Fruit fly (Drosophila melanogaster) whole organism, embryonic: Measurements from ENCODE around the gene Dredd.

Experiments
- Aef1 ChIP-seq: fragments of 200-800 bp; sonication (Bioruptor generic); IDR thresholded peaks from 3 replicates; pipeline ENCODE4 v1.3.6; 2022; ENCODE audit warnings: missing biosample characterization, missing genetic modification characterization
- Antp ChIP-seq: fragments of 200-800 bp; sonication (Bioruptor generic); optimal IDR thresholded peaks from 3 replicates; lab custom pipeline; 2016; ENCODE audit warnings: missing biosample characterization, missing genetic modification characterization
- CG11085 ChIP-seq: fragments of 200-800 bp; sonication (Bioruptor generic); IDR thresholded peaks from 2 replicates; pipeline ENCODE4 v1.3.6; 2022; ENCODE audit warnings: missing biosample characterization, missing genetic modification characterization
- CG11247 ChIP-seq: fragments of 200-800 bp; sonication (Bioruptor generic); IDR thresholded peaks from 2 replicates; pipeline ENCODE4 v1.3.6; 2022; ENCODE audit warnings: missing biosample characterization, missing genetic modification characterization
- CG11504 ChIP-seq: fragments of 200-800 bp; sonication (Bioruptor generic); optimal IDR thresholded peaks from 3 replicates; lab custom pipeline; 2019; ENCODE audit warnings: missing biosample characterization, mild to moderate bottlenecking, missing genetic modification characterization, moderate library complexity
- CG12299 ChIP-seq: fragments of 200-800 bp; sonication (Bioruptor generic); optimal IDR thresholded peaks from 2 replicates; lab custom pipeline; 2018; ENCODE audit warnings: missing biosample characterization, mild to moderate bottlenecking, missing genetic modification characterization
- CG12942 ChIP-seq: fragments of 200-800 bp; sonication (Bioruptor generic); optimal IDR thresholded peaks from 3 replicates; lab custom pipeline; 2016; ENCODE audit warnings: missing biosample characterization, missing genetic modification characterization
- CG14965 ChIP-seq: fragments of 200-800 bp; sonication (Bioruptor generic); optimal IDR thresholded peaks from 2 replicates; lab custom pipeline; 2016; ENCODE audit warnings: missing biosample characterization, missing genetic modification characterization, borderline replicate concordance
- CG17328 ChIP-seq: fragments of 200-800 bp; sonication (Bioruptor generic); IDR thresholded peaks from 2 replicates; pipeline ENCODE4 v1.3.6; 2022; ENCODE audit warnings: missing biosample characterization, missing genetic modification characterization
- CG17361 ChIP-seq: fragments of 200-800 bp; sonication (Bioruptor generic); IDR thresholded peaks from 3 replicates; pipeline ENCODE4 v1.3.6; 2022; ENCODE audit warnings: missing biosample characterization, missing genetic modification characterization
- CG18764 ChIP-seq: fragments of 200-800 bp; sonication (Bioruptor generic); optimal IDR thresholded peaks from 3 replicates; lab custom pipeline; 2016; ENCODE audit warnings: missing biosample characterization, missing genetic modification characterization
- CG3065 ChIP-seq: fragments of 200-800 bp; sonication (Bioruptor generic); optimal IDR thresholded peaks from 2 replicates; lab custom pipeline; 2016; ENCODE audit warnings: missing biosample characterization, missing genetic modification characterization
- CG3281 ChIP-seq: fragments of 200-800 bp; sonication (Bioruptor generic); optimal IDR thresholded peaks from 3 replicates; lab custom pipeline; 2017; ENCODE audit warnings: missing biosample characterization, mild to moderate bottlenecking, missing genetic modification characterization
- CG4617 ChIP-seq: fragments of 200-800 bp; sonication (Bioruptor generic); optimal IDR thresholded peaks from 3 replicates; lab custom pipeline; 2016; ENCODE audit warnings: missing biosample characterization, missing genetic modification characterization, borderline replicate concordance
- CG5180 ChIP-seq: fragments of 200-800 bp; sonication (Bioruptor generic); optimal IDR thresholded peaks from 3 replicates; lab custom pipeline; 2017; ENCODE audit warnings: missing biosample characterization, missing genetic modification characterization, mild to moderate bottlenecking, moderate library complexity, missing genetic modification reagents
- CG6813 ChIP-seq: fragments of 200-800 bp; sonication (Bioruptor generic); optimal IDR thresholded peaks from 2 replicates; lab custom pipeline; 2017; ENCODE audit warnings: missing biosample characterization, missing genetic modification characterization, mild to moderate bottlenecking, moderate library complexity, missing genetic modification reagents
- CG8089 ChIP-seq: fragments of 200-800 bp; sonication (Bioruptor generic); optimal IDR thresholded peaks from 3 replicates; lab custom pipeline; 2016; ENCODE audit warnings: missing biosample characterization, missing genetic modification characterization
- Gsc ChIP-seq: fragments of 200-800 bp; sonication (Bioruptor generic); IDR thresholded peaks from 2 replicates; pipeline ENCODE4 v1.3.6; 2022; ENCODE audit warnings: missing biosample characterization, missing genetic modification characterization
- Gug ChIP-seq: fragments of 200-800 bp; sonication (Bioruptor generic); IDR thresholded peaks from 4 replicates; pipeline ENCODE4 v1.3.6; 2022; ENCODE audit warnings: missing biosample characterization, missing genetic modification characterization
- H15 ChIP-seq: fragments of 200-800 bp; sonication (Bioruptor generic); IDR thresholded peaks from 3 replicates; pipeline ENCODE4 v1.3.6; 2022; ENCODE audit warnings: missing biosample characterization, missing genetic modification characterization
- Mes4 ChIP-seq: fragments of 200-800 bp; sonication (Bioruptor generic); optimal IDR thresholded peaks from 2 replicates; lab custom pipeline; 2016; ENCODE audit warnings: missing biosample characterization, missing genetic modification characterization
- Nf-YC ChIP-seq: fragments of 200-800 bp; optimal IDR thresholded peaks from 3 replicates; lab custom pipeline; 2019; ENCODE audit warnings: missing biosample characterization, mild to moderate bottlenecking, missing genetic modification characterization, moderate library complexity
- Optix ChIP-seq: fragments of 200-800 bp; sonication (Bioruptor generic); IDR thresholded peaks from 3 replicates; pipeline ENCODE4 v1.3.6; 2022; ENCODE audit warnings: missing biosample characterization, missing genetic modification characterization
- Six4 ChIP-seq: fragments of 200-800 bp; sonication (Bioruptor generic); optimal IDR thresholded peaks from 2 replicates; lab custom pipeline; 2016; ENCODE audit warnings: missing biosample characterization, missing genetic modification characterization
- Ssrp ChIP-seq: fragments of 200-800 bp; sonication (Bioruptor generic); optimal IDR thresholded peaks from 2 replicates; lab custom pipeline; 2018; ENCODE audit warnings: missing biosample characterization, mild to moderate bottlenecking, missing genetic modification characterization, moderate library complexity
- TFAM ChIP-seq: fragments of 200-800 bp; sonication (Bioruptor generic); optimal IDR thresholded peaks from 2 replicates; lab custom pipeline; 2017; ENCODE audit warnings: missing biosample characterization, missing genetic modification characterization, inconsistent platforms
- Trl ChIP-seq, 3 experiments: fragments of >200 bp in 2 of 3; fragments of 200-800 bp in 1 of 3; sonication (Bioruptor generic) in 1 of 3; optimal IDR thresholded peaks; 2 replicates in 1 of 3; 3 replicates in 2 of 3; lab custom pipeline; 2016 to 2017; ENCODE audit warnings: missing biosample characterization in 1 of 3, missing genetic modification characterization in 1 of 3
- Xbp1 ChIP-seq: fragments of 200-800 bp; sonication (Bioruptor generic); optimal IDR thresholded peaks from 3 replicates; lab custom pipeline; 2016; ENCODE audit warnings: missing biosample characterization, mild to moderate bottlenecking, missing genetic modification characterization
- ac ChIP-seq: fragments of 200-800 bp; sonication (Bioruptor generic); optimal IDR thresholded peaks from 3 replicates; lab custom pipeline; 2017; ENCODE audit warnings: missing biosample characterization, mild to moderate bottlenecking, missing genetic modification characterization
- bowl ChIP-seq: fragments of 200-800 bp; sonication (Bioruptor generic); IDR thresholded peaks from 2 replicates; pipeline ENCODE4 v1.3.6; 2022; ENCODE audit warnings: missing biosample characterization, missing genetic modification characterization
- chinmo ChIP-seq: fragments of 200-800 bp; sonication (Bioruptor generic); IDR thresholded peaks from 4 replicates; pipeline ENCODE4 v1.3.6; 2022; ENCODE audit warnings: missing biosample characterization, missing genetic modification characterization; ENCODE audit not compliant: partially characterized antibody
- ci ChIP-seq: fragments of 200-800 bp; sonication (Bioruptor generic); IDR thresholded peaks from 3 replicates; pipeline ENCODE4 v1.3.6; 2022; ENCODE audit warnings: missing biosample characterization, missing genetic modification characterization
- crol ChIP-seq: fragments of 200-800 bp; sonication (Bioruptor generic); IDR thresholded peaks from 2 replicates; pipeline ENCODE4 v1.3.6; 2022; ENCODE audit warnings: missing biosample characterization, missing genetic modification characterization
- dati ChIP-seq: fragments of 200-800 bp; sonication (Bioruptor generic); IDR thresholded peaks from 2 replicates; pipeline ENCODE4 v1.3.6; 2022; ENCODE audit warnings: missing biosample characterization, missing genetic modification characterization
- fu2 ChIP-seq: fragments of 200-800 bp; sonication (Bioruptor generic); optimal IDR thresholded peaks from 2 replicates; lab custom pipeline; 2016; ENCODE audit warnings: missing biosample characterization, missing genetic modification characterization
- gcm ChIP-seq: fragments of 200-800 bp; sonication (Bioruptor generic); optimal IDR thresholded peaks from 2 replicates; lab custom pipeline; 2019; ENCODE audit warnings: missing biosample characterization, mild to moderate bottlenecking, missing genetic modification characterization, moderate library complexity
- grau ChIP-seq: fragments of 200-800 bp; optimal IDR thresholded peaks from 3 replicates; lab custom pipeline; 2019; ENCODE audit warnings: missing biosample characterization, mild to moderate bottlenecking, missing genetic modification characterization, moderate library complexity
- grn ChIP-seq: fragments of 200-800 bp; sonication (Bioruptor generic); optimal IDR thresholded peaks from 3 replicates; lab custom pipeline; 2017; ENCODE audit warnings: missing biosample characterization, missing genetic modification characterization
- gro ChIP-seq: fragments of 200-800 bp; sonication (Bioruptor generic); optimal IDR thresholded peaks from 2 replicates; lab custom pipeline; 2016; ENCODE audit warnings: missing biosample characterization, missing genetic modification characterization
- her ChIP-seq: fragments of 200-800 bp; sonication (Bioruptor generic); optimal IDR thresholded peaks from 2 replicates; lab custom pipeline; 2016; ENCODE audit warnings: missing biosample characterization, missing genetic modification characterization
- ind ChIP-seq: fragments of 200-800 bp; sonication (Bioruptor generic); optimal IDR thresholded peaks from 3 replicates; lab custom pipeline; 2016; ENCODE audit warnings: missing biosample characterization, missing genetic modification characterization
- mld ChIP-seq: fragments of 200-800 bp; sonication (Bioruptor generic); IDR thresholded peaks from 3 replicates; pipeline ENCODE4 v1.3.6; 2022; ENCODE audit warnings: missing biosample characterization, missing genetic modification characterization; ENCODE audit not compliant: partially characterized antibody
- nerfin-2 ChIP-seq: fragments of 200-800 bp; sonication (Bioruptor generic); IDR thresholded peaks from 2 replicates; pipeline ENCODE4 v1.3.6; 2022; ENCODE audit warnings: missing biosample characterization, missing genetic modification characterization; ENCODE audit not compliant: partially characterized antibody
- pb ChIP-seq: fragments of 200-800 bp; sonication (Bioruptor generic); optimal IDR thresholded peaks from 3 replicates; lab custom pipeline; 2016; ENCODE audit warnings: missing biosample characterization, missing genetic modification characterization
- psq ChIP-seq: fragments of 200-800 bp; sonication (Bioruptor generic); optimal IDR thresholded peaks from 2 replicates; lab custom pipeline; 2017; ENCODE audit warnings: missing biosample characterization, missing genetic modification characterization
- schlank ChIP-seq: fragments of 200-800 bp; sonication (Bioruptor generic); optimal IDR thresholded peaks from 2 replicates; lab custom pipeline; 2018; ENCODE audit warnings: missing biosample characterization, mild to moderate bottlenecking, missing genetic modification characterization
- sisA ChIP-seq: fragments of 200-800 bp; sonication (Bioruptor generic); IDR thresholded peaks from 2 replicates; pipeline ENCODE4 v1.3.6; 2022; ENCODE audit warnings: missing biosample characterization, missing genetic modification characterization
- slbo ChIP-seq: fragments of 200-800 bp; sonication (Bioruptor generic); IDR thresholded peaks from 2 replicates; pipeline ENCODE4 v1.3.6; 2022; ENCODE audit warnings: missing biosample characterization, missing genetic modification characterization
- sob ChIP-seq: fragments of 200-800 bp; sonication (Bioruptor generic); IDR thresholded peaks from 2 replicates; pipeline ENCODE4 v1.3.6; 2022; ENCODE audit warnings: missing biosample characterization, missing genetic modification characterization

The Dredd gene

DNA sequence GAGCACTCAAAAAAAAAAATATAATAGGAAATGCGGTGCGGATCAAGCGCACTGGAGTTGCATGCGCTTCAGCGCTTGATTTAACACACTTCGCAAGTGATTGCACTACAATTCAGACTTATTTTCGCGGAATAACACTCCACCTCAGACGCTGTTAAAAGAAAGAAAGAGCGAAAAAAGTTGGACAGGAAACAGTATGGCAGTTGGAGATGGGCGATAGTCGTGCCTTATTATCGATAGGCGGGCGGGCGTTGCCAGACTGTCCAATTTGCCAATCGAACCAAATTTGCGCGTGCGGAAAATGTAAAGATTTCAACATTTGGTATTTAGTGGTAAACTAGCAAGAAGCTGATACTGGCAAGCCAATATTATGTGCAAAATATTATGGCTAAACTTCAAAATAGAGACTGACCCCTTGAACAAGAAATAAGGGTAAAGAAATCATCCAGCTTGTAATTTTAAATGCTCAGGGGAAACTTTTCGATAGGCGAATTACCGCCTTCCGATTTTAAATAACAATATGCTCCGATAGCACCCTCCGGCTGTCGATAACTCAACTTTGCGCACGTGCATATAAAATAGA is 6.0 kb downstream of the Dredd start, which contains the start of the genes RpL36 and Mybbp1A (continued):
- no peak for TF ChIP-seq Trl (optimal IDR thresholded peaks at IDR 0.05; lab: Kevin White, UChicago)
- peak; percentile 80 for TF ChIP-seq Trl (GFP tag; optimal IDR thresholded peaks at IDR 0.05; lab: Kevin White, UChicago)
- TF ChIP-seq CG5180 (GFP tag; lab: Kevin White, UChicago), result no peak
- TF ChIP-seq CG11085 (GFP tag; lab: Robert Waterston, UW), result peak; percentile 71
- 0 out of 2 replicates have a peak, but pooled peaks have one; percentile 30 for TF ChIP-seq bowl (GFP tag; lab: Robert Waterston, UW)
- TF ChIP-seq H15 (GFP tag; lab: Robert Waterston, UW), result peak; percentile 64; the same call in 2 of the 3 replicates
- peak; percentile 55 for TF ChIP-seq gcm (GFP tag; lab: Kevin White, UChicago)
- TF ChIP-seq Gug, result peak; percentile 52; the same call in 1 of the 4 replicates
- peak; percentile 79 for TF ChIP-seq slbo
- peak; percentile 76; the same call in 2 of the 3 replicates for TF ChIP-seq CG17361 (GFP tag; lab: Robert Waterston, UW)
- TF ChIP-seq mld, result peak; percentile 64; the same call in 2 of the 3 replicates
- peak; percentile 24; the same call in 1 of the 2 replicates for TF ChIP-seq sisA (GFP tag; lab: Robert Waterston, UW)
- peak; percentile 60 for TF ChIP-seq CG18764 (GFP tag; lab: Kevin White, UChicago)
- peak; percentile 52 for TF ChIP-seq Six4
- TF ChIP-seq nerfin-2 (GFP tag; lab: Robert Waterston, UW), result peak; percentile 83
- peak; percentile 28; the same call in 1 of the 3 replicates for TF ChIP-seq Aef1 (GFP tag; lab: Robert Waterston, UW)
- peak; percentile 80 for TF ChIP-seq CG3281 (GFP tag; lab: Kevin White, UChicago)
- peak; percentile 54 for TF ChIP-seq fu2 (GFP tag; lab: Kevin White, UChicago)
- peak; percentile 43 for TF ChIP-seq CG3065 (GFP tag; lab: Kevin White, UChicago)
- TF ChIP-seq sob (GFP tag; lab: Robert Waterston, UW), result peak; percentile 80
- TF ChIP-seq schlank (tag; lab: Kevin White, UChicago), result peak; percentile 79
- peak; percentile 80; the same call in 2 of the 4 replicates for TF ChIP-seq chinmo (GFP tag; lab: Robert Waterston, UW)
- TF ChIP-seq Nf-YC (tag; lab: Kevin White, UChicago), result peak; percentile 41
- TF ChIP-seq grau (tag; lab: Kevin White, UChicago), result peak; percentile 62
- 0 out of 2 replicates have a peak, but pooled peaks have one; percentile 17 for TF ChIP-seq dati
- TF ChIP-seq CG11504, result no peak
- TF ChIP-seq crol (GFP tag; lab: Robert Waterston, UW), result no peak
- peak; percentile 42 for TF ChIP-seq CG12299 (tag; lab: Kevin White, UChicago)
- no peak for TF ChIP-seq ac (GFP tag; lab: Kevin White, UChicago)
- TF ChIP-seq her (GFP tag; lab: Kevin White, UChicago), result peak; percentile 86
- TF ChIP-seq CG8089 (GFP tag; lab: Kevin White, UChicago), result peak; percentile 82
- TF ChIP-seq gro (GFP tag; lab: Kevin White, UChicago), result peak; percentile 83
- peak; percentile 89 for TF ChIP-seq Mes4 (GFP tag; lab: Kevin White, UChicago)
- TF ChIP-seq CG17328 (GFP tag; lab: Robert Waterston, UW), result peak; percentile 70
- TF ChIP-seq ind (GFP tag; lab: Kevin White, UChicago), result peak; percentile 53
- TF ChIP-seq psq (GFP tag; lab: Kevin White, UChicago), result peak; percentile 28
- peak; percentile 5 for TF ChIP-seq Ssrp (tag; lab: Kevin White, UChicago)
- no peak for TF ChIP-seq Gsc (GFP tag; lab: Robert Waterston, UW)
- peak; percentile 52 for TF ChIP-seq CG12942 (GFP tag; lab: Kevin White, UChicago)
- TF ChIP-seq CG6813 (GFP tag; lab: Kevin White, UChicago), result peak; percentile 63
- peak; percentile 66 for TF ChIP-seq Xbp1
- peak; percentile 87 for TF ChIP-seq ci (GFP tag; lab: Robert Waterston, UW)
- peak; percentile 62 for TF ChIP-seq Antp (GFP tag; lab: Kevin White, UChicago)
- TF ChIP-seq Optix (GFP tag; lab: Robert Waterston, UW), result peak; percentile 58; the same call in 2 of the 3 replicates
- peak; percentile 57 for TF ChIP-seq grn
- peak; percentile 69 for TF ChIP-seq CG4617
- TF ChIP-seq pb (GFP tag; lab: Kevin White, UChicago), result peak; percentile 76
- peak; percentile 52 for TF ChIP-seq CG14965 (GFP tag; lab: Kevin White, UChicago)
- peak; percentile 43 for TF ChIP-seq TFAM
- TF ChIP-seq CG11247 (GFP tag; lab: Robert Waterston, UW), result peak; percentile 63; the same call in 1 of the 2 replicates
